Worm (Caenorhabditis elegans) whole organism, mixed stage, embryonic: ENCODE results near the gene F35C11.5.

Source experiments
- nhr-12 ChIP-seq: fragments of 150-350 bp; optimal IDR thresholded peaks from 2 replicates; lab custom pipeline; 2014; ENCODE audit warnings: missing biosample characterization, missing genetic modification characterization
- snpc-4 ChIP-seq: fragments of 150-350 bp; optimal IDR thresholded peaks from 2 replicates; lab custom pipeline; 2014; ENCODE audit warnings: missing biosample characterization, missing genetic modification characterization

- TF ChIP-seq snpc-4 (tag; lab: Kevin White, UChicago) (no peak), nhr-12 (tag; lab: Kevin White, UChicago) (no peak)
Observed at ce11 chrII:8264619-8265018, 11.1 kb downstream of the F35C11.5 start, which contains the start of gene srdh-1.
